Worm (Caenorhabditis elegans) whole organism, L4/young adult: ENCODE measurements around the gene fbxa-181.

Source experiments
- W03F9.2 ChIP-seq: fragments of 150-350 bp; optimal IDR thresholded peaks from 2 replicates; lab custom pipeline; 2014; ENCODE audit warnings: missing biosample characterization, missing genetic modification characterization
- dao-5 ChIP-seq: sonication (generic microtip); optimal IDR thresholded peaks from 2 replicates; lab custom pipeline; 2016; ENCODE audit warnings: missing genotype, missing genetic modification characterization, moderate library complexity, missing compliant biosample characterization
- him-1 ChIP-seq: sonication (generic microtip); optimal IDR thresholded peaks from 2 replicates; lab custom pipeline; 2016; ENCODE audit warnings: missing genotype, missing genetic modification reagents, missing genetic modification characterization, missing compliant biosample characterization

DNA sequence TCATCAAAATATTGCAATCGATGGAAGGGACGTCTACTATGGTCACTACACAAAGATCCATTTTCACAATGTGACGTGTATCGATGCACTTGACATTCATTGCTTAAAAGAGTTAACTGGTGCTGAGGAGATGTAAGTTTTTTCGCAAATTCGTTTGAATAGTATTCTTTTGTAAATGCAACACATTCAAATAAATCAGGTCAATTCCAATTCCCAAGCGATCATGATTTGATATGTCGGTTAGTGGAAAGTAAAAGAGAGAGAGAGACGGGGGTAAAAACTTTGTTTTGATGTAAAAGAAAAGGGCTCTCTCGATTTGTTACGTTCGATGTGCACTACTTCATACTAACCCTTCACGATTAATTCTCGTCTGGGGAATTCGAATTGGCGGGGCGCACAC, 35.4 kb upstream of the fbxa-181 start:
- no peak for TF ChIP-seq W03F9.2 (tag; lab: Kevin White, UChicago)
- TF ChIP-seq him-1 (tag; lab: Kevin White, UChicago) = no peak
- no peak for TF ChIP-seq dao-5 (tag; lab: Kevin White, UChicago)
